5 worm cellular contexts compared by ENCODE assay signal in the genomic region with DNA sequence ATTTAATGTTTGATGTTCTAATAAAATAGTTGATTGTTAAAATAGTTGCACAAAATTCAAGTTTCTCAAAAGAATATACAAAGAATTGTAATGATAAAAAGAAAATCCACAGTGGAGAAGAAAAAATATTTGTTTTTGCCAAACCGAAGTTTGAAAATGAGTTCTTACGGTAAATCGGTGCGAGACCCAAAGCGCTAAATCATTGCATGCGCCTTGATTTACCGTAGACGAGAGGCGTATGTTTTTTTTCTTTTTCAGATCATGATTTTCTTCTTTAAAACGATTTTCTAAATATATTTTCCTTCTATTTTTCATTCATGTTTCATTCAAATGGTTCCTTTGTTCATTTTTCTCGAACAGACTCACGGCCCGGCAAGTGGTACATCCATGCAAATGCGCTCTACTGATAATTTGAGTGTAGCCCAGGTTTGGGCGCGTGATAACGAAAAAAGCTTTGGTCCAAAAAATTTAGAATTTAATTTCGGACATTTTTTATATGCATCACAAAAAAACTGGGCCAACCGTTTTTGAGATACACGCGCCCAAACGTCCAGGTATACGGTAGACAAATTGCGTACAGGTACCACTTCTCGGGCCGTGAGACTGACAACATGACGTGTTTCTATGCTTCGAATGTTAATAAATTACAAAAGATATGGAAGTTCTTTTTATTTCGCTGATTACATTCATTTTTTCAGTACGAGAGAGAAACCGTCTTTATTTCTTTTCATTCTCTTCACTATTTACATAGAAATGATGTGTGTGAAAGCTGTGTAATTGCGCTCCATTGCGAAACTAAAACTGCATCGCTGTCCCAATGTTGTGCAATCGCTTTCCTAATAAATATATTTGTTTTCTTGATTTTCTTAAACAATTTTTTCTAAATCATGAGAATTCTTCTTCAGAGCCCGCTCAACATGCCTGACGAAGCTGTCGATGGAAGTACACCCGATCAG.
TF ChIP-seq lines count a peak whose summit lies in the region.

A gene (plus strand): TSS at position 906 of the 956 bp plus-strand sequence.

TF ChIP-seq in whole organism, L1 larva, 84 proteins besides CTCF, POLR2A, EP300 and RAD21 (continued from another document and continues in another):
- no peak for TF ChIP-seq lin-39 (tag; optimal IDR thresholded peaks at IDR 0.05; lab: Kevin White, UChicago)
- TF ChIP-seq F16B12.6 (tag; optimal IDR thresholded peaks at IDR 0.05; lab: Kevin White, UChicago): peak; percentile 17
- no peak for TF ChIP-seq mab-9 (GFP tag; IDR thresholded peaks at IDR 0.05; lab: Robert Waterston, UW)
- TF ChIP-seq mep-1 (tag; optimal IDR thresholded peaks at IDR 0.05; lab: Kevin White, UChicago): peak; percentile 44
- no peak for TF ChIP-seq fkh-10 (GFP tag; optimal IDR thresholded peaks at IDR 0.05; lab: Kevin White, UChicago)
- TF ChIP-seq nhr-85 (tag; lab: Kevin White, UChicago): peak; percentile 70
- TF ChIP-seq nhr-12 (tag; optimal IDR thresholded peaks at IDR 0.05; lab: Kevin White, UChicago): no peak
- peak; percentile 15 for TF ChIP-seq skn-1 (tag; optimal IDR thresholded peaks at IDR 0.05; lab: Kevin White, UChicago)
- TF ChIP-seq dpl-1 (GFP tag; optimal IDR thresholded peaks at IDR 0.05; lab: Kevin White, UChicago): peak; percentile 6 to 48 (median 12)
- TF ChIP-seq snu-23 (GFP tag; optimal IDR thresholded peaks at IDR 0.05; lab: Kevin White, UChicago): peak; percentile 38
- TF ChIP-seq xbp-1 (tag; optimal IDR thresholded peaks at IDR 0.05; lab: Kevin White, UChicago): peak; percentile 17
- no peak for TF ChIP-seq vab-15 (tag; optimal IDR thresholded peaks at IDR 0.05; lab: Kevin White, UChicago)
- no peak for TF ChIP-seq unc-86 (tag; optimal IDR thresholded peaks at IDR 0.05; lab: Kevin White, UChicago)
- TF ChIP-seq C34B4.2 (tag; optimal IDR thresholded peaks at IDR 0.05; lab: Kevin White, UChicago): no peak
- peak; percentile 51 for TF ChIP-seq lin-14 (GFP tag; optimal IDR thresholded peaks at IDR 0.05; lab: Kevin White, UChicago)
- TF ChIP-seq tbx-2 (tag; optimal IDR thresholded peaks at IDR 0.05; lab: Kevin White, UChicago): no peak
- TF ChIP-seq isw-1 (GFP tag; IDR thresholded peaks at IDR 0.05; lab: Robert Waterston, UW): peak; percentile 2; the same call in 1 of the 2 replicates
- TF ChIP-seq ceh-90 (tag; optimal IDR thresholded peaks at IDR 0.05; lab: Kevin White, UChicago): no peak
- TF ChIP-seq ceh-63 (GFP tag; optimal IDR thresholded peaks at IDR 0.05; lab: Kevin White, UChicago): no peak
- peak in 1 of 3 experiments; percentile 13 for TF ChIP-seq ceh-82 (tag; optimal IDR thresholded peaks at IDR 0.05; lab: Kevin White, UChicago)
- peak; percentile 25 to 80 for TF ChIP-seq lsy-2 (tag; optimal IDR thresholded peaks at IDR 0.05; lab: Kevin White, UChicago)
- TF ChIP-seq nhr-47 (tag; optimal IDR thresholded peaks at IDR 0.05; lab: Kevin White, UChicago): peak; percentile 10
- peak; percentile 52 for TF ChIP-seq blmp-1 (tag; optimal IDR thresholded peaks at IDR 0.05; lab: Kevin White, UChicago)
- TF ChIP-seq lin-15B (tag; optimal IDR thresholded peaks at IDR 0.05; lab: Kevin White, UChicago): peak; percentile 60

TF ChIP-seq in whole organism, L2 larva, 48 proteins besides CTCF, POLR2A, EP300 and RAD21 (continued from another document and continues in another):
- TF ChIP-seq lsy-2 (tag; optimal IDR thresholded peaks at IDR 0.05; lab: Kevin White, UChicago): peak in 1 of 2 experiments; percentile 77
- no peak for TF ChIP-seq nhr-25 (tag; optimal IDR thresholded peaks at IDR 0.05; lab: Kevin White, UChicago)
- no peak for TF ChIP-seq gmeb-1 (tag; optimal IDR thresholded peaks at IDR 0.05; lab: Kevin White, UChicago)
- TF ChIP-seq nhr-10 (tag; optimal IDR thresholded peaks at IDR 0.05; lab: Kevin White, UChicago): no peak
- TF ChIP-seq ztf-4 (tag; optimal IDR thresholded peaks at IDR 0.05; lab: Kevin White, UChicago): no peak
- no peak for TF ChIP-seq elt-1 (tag; optimal IDR thresholded peaks at IDR 0.05; lab: Kevin White, UChicago)
- TF ChIP-seq nhr-23 (tag; optimal IDR thresholded peaks at IDR 0.05; lab: Kevin White, UChicago): no peak
- TF ChIP-seq lin-13 (GFP tag; optimal IDR thresholded peaks at IDR 0.05; lab: Kevin White, UChicago): peak; percentile 45
- TF ChIP-seq dmd-4 (tag; optimal IDR thresholded peaks at IDR 0.05; lab: Kevin White, UChicago): no peak
- TF ChIP-seq elt-3 (tag; optimal IDR thresholded peaks at IDR 0.05; lab: Kevin White, UChicago): no peak
- TF ChIP-seq egl-27 (tag; optimal IDR thresholded peaks at IDR 0.05; lab: Kevin White, UChicago): no peak
- no peak for TF ChIP-seq nhr-12 (tag; optimal IDR thresholded peaks at IDR 0.05; lab: Kevin White, UChicago)
- TF ChIP-seq zag-1 (tag; optimal IDR thresholded peaks at IDR 0.05; lab: Kevin White, UChicago): no peak
- TF ChIP-seq ztf-1 (GFP tag; conservative IDR thresholded peaks at IDR 0.05; lab: Robert Waterston, UW): no peak
- no peak for TF ChIP-seq aly-2 (tag; optimal IDR thresholded peaks at IDR 0.05; lab: Kevin White, UChicago)
- TF ChIP-seq mdl-1 (tag; optimal IDR thresholded peaks at IDR 0.05; lab: Kevin White, UChicago): no peak
- peak; percentile 61 for TF ChIP-seq C34F6.9 (tag; optimal IDR thresholded peaks at IDR 0.05; lab: Kevin White, UChicago)
- TF ChIP-seq skn-1 (tag; optimal IDR thresholded peaks at IDR 0.05; lab: Kevin White, UChicago): no peak
- TF ChIP-seq unc-62 (GFP tag; optimal IDR thresholded peaks at IDR 0.05; lab: Kevin White, UChicago): no peak
- peak; percentile 45 for TF ChIP-seq crh-2 (tag; optimal IDR thresholded peaks at IDR 0.05; lab: Kevin White, UChicago)
- TF ChIP-seq F13H6.1 (tag; optimal IDR thresholded peaks at IDR 0.05; lab: Kevin White, UChicago): no peak
- no peak for TF ChIP-seq ztf-11 (tag; optimal IDR thresholded peaks at IDR 0.05; lab: Kevin White, UChicago)
- no peak for TF ChIP-seq ceh-82 (tag; optimal IDR thresholded peaks at IDR 0.05; lab: Kevin White, UChicago)
- peak; percentile 25 for TF ChIP-seq sma-9 (GFP tag; optimal IDR thresholded peaks at IDR 0.05; lab: Kevin White, UChicago)
- TF ChIP-seq sma-9 (tag; optimal IDR thresholded peaks at IDR 0.05; lab: Kevin White, UChicago): no peak
- TF ChIP-seq ama-1 (optimal IDR thresholded peaks at IDR 0.05; lab: Kevin White, UChicago): no peak

TF ChIP-seq in whole organism, L3 larva, 47 proteins besides CTCF, POLR2A, EP300 and RAD21 (continued from another document):
- TF ChIP-seq nhr-11 (tag; optimal IDR thresholded peaks at IDR 0.05; lab: Kevin White, UChicago) (no peak), pha-4 (tag; optimal IDR thresholded peaks at IDR 0.05; lab: Kevin White, UChicago) (peak; percentile 84)
TF ChIP-seq in whole organism, L3 larva: peak in this region for 6.

TF ChIP-seq in whole organism, L4 larva, 104 proteins besides CTCF, POLR2A, EP300 and RAD21 (continued from another document and continues in another):
- TF ChIP-seq php-3 (GFP tag; IDR thresholded peaks at IDR 0.05; lab: Robert Waterston, UW): peak; percentile 70
- no peak for TF ChIP-seq nhr-237 (tag; optimal IDR thresholded peaks at IDR 0.05; lab: Kevin White, UChicago)
- TF ChIP-seq pqm-1 (tag; optimal IDR thresholded peaks at IDR 0.05; lab: Kevin White, UChicago): peak; percentile 76
- no peak for TF ChIP-seq D1046.2 (GFP tag; IDR thresholded peaks at IDR 0.05; lab: Robert Waterston, UW)
- TF ChIP-seq lin-39 (tag; optimal IDR thresholded peaks at IDR 0.05; lab: Kevin White, UChicago): no peak
- TF ChIP-seq pha-4 (GFP tag; IDR thresholded peaks at IDR 0.05; lab: Robert Waterston, UW): no peak
- peak; percentile 24 for TF ChIP-seq pha-4 (tag; optimal IDR thresholded peaks at IDR 0.05; lab: Kevin White, UChicago)
- no peak for TF ChIP-seq snpc-1.2 (GFP tag; IDR thresholded peaks at IDR 0.05; lab: Robert Waterston, UW)
- TF ChIP-seq F49E8.2 (tag; optimal IDR thresholded peaks at IDR 0.05; lab: Kevin White, UChicago; ENCODE audit: borderline replicate concordance): no peak
- TF ChIP-seq nhr-6 (tag; optimal IDR thresholded peaks at IDR 0.05; lab: Kevin White, UChicago): peak; percentile 43
- no peak for TF ChIP-seq ctbp-1 (GFP tag; IDR thresholded peaks at IDR 0.05; lab: Robert Waterston, UW)
- no peak for TF ChIP-seq lir-3 (tag; optimal IDR thresholded peaks at IDR 0.05; lab: Kevin White, UChicago)
- TF ChIP-seq dmd-9 (GFP tag; IDR thresholded peaks at IDR 0.05; lab: Robert Waterston, UW): no peak
- no peak for TF ChIP-seq ces-1 (GFP tag; optimal IDR thresholded peaks at IDR 0.05; lab: Kevin White, UChicago)
- TF ChIP-seq dmd-8 (GFP tag; IDR thresholded peaks at IDR 0.05; lab: Robert Waterston, UW): no peak
- no peak for TF ChIP-seq ZK546.5 (tag; optimal IDR thresholded peaks at IDR 0.05; lab: Kevin White, UChicago)
- no peak for TF ChIP-seq ZK337.2 (GFP tag; IDR thresholded peaks at IDR 0.05; lab: Robert Waterston, UW)
- no peak for TF ChIP-seq arid-1 (GFP tag; conservative IDR thresholded peaks at IDR 0.05; lab: Robert Waterston, UW)
- no peak for TF ChIP-seq mdl-1 (tag; optimal IDR thresholded peaks at IDR 0.05; lab: Kevin White, UChicago)
- peak; percentile 84 for TF ChIP-seq aha-1 (tag; lab: Kevin White, UChicago)
- TF ChIP-seq F37D6.2 (tag; optimal IDR thresholded peaks at IDR 0.05; lab: Kevin White, UChicago): no peak
- TF ChIP-seq Y5F2A.4 (GFP tag; optimal IDR thresholded peaks at IDR 0.05; lab: Kevin White, UChicago): no peak
- no peak for TF ChIP-seq mxl-3 (GFP tag; optimal IDR thresholded peaks at IDR 0.05; lab: Kevin White, UChicago)
- no peak for TF ChIP-seq ceh-20 (GFP tag; IDR thresholded peaks at IDR 0.05; lab: Robert Waterston, UW)
- no peak for TF ChIP-seq unc-130 (GFP tag; optimal IDR thresholded peaks at IDR 0.05; lab: Kevin White, UChicago)
- peak; percentile 61 for TF ChIP-seq mep-1 (tag; optimal IDR thresholded peaks at IDR 0.05; lab: Kevin White, UChicago)
- TF ChIP-seq spr-3 (GFP tag; optimal IDR thresholded peaks at IDR 0.05; lab: Kevin White, UChicago): no peak
- TF ChIP-seq aly-2 (tag; optimal IDR thresholded peaks at IDR 0.05; lab: Kevin White, UChicago): no peak
- peak; percentile 50 for TF ChIP-seq mes-2 (tag; optimal IDR thresholded peaks at IDR 0.05; lab: Kevin White, UChicago; ENCODE audit: poor library complexity, severe bottlenecking)
- no peak for TF ChIP-seq vab-7 (GFP tag; IDR thresholded peaks at IDR 0.05; lab: Robert Waterston, UW)
- TF ChIP-seq egl-43 (GFP tag; IDR thresholded peaks at IDR 0.05; lab: Robert Waterston, UW): no peak
- no peak for TF ChIP-seq zip-11 (GFP tag; IDR thresholded peaks at IDR 0.05; lab: Robert Waterston, UW)
- TF ChIP-seq sdz-12 (GFP tag; optimal IDR thresholded peaks at IDR 0.05; lab: Kevin White, UChicago): no peak
- TF ChIP-seq dpl-1 (GFP tag; optimal IDR thresholded peaks at IDR 0.05; lab: Kevin White, UChicago): peak; percentile 25
- TF ChIP-seq snpc-4 (tag; optimal IDR thresholded peaks at IDR 0.05; lab: Kevin White, UChicago): no peak
- no peak for TF ChIP-seq madf-5 (GFP tag; IDR thresholded peaks at IDR 0.05; lab: Robert Waterston, UW)
- TF ChIP-seq ceh-44 (GFP tag; IDR thresholded peaks at IDR 0.05; lab: Robert Waterston, UW): no peak
- TF ChIP-seq unc-62 (GFP tag; optimal IDR thresholded peaks at IDR 0.05 in 1 of 2; lab: Kevin White, UChicago): no peak
- TF ChIP-seq unc-62 (tag; optimal IDR thresholded peaks at IDR 0.05; lab: Kevin White, UChicago): no peak

TF ChIP-seq in whole organism, young adult, 124 proteins besides CTCF, POLR2A, EP300 and RAD21 (continued from another document and continues in another):
- TF ChIP-seq gei-17 (GFP tag; optimal IDR thresholded peaks at IDR 0.05; lab: Kevin White, UChicago) (no peak), dpff-1 (tag; optimal IDR thresholded peaks at IDR 0.05; lab: Kevin White, UChicago) (no peak), madf-8 (GFP tag; conservative IDR thresholded peaks at IDR 0.05; lab: Robert Waterston, UW) (peak; percentile 51; the same call in 1 of the 2 replicates), Y79H2A.3 (GFP tag; conservative IDR thresholded peaks at IDR 0.05; lab: Robert Waterston, UW) (no peak), ztf-28 (GFP tag; IDR thresholded peaks at IDR 0.05; lab: Robert Waterston, UW) (no peak), repo-1 (tag; optimal IDR thresholded peaks at IDR 0.05; lab: Kevin White, UChicago) (no peak), ceh-58 (GFP tag; IDR thresholded peaks at IDR 0.05; lab: Robert Waterston, UW) (no peak), ztf-26 (tag; optimal IDR thresholded peaks at IDR 0.05; lab: Kevin White, UChicago) (no peak), F10E7.11 (tag; optimal IDR thresholded peaks at IDR 0.05; lab: Kevin White, UChicago) (no peak), snpc-3.4 (tag; optimal IDR thresholded peaks at IDR 0.05; lab: Kevin White, UChicago) (no peak), lin-35 (GFP tag; optimal IDR thresholded peaks at IDR 0.05; lab: Kevin White, UChicago) (no peak), ZK185.1 (tag; optimal IDR thresholded peaks at IDR 0.05; lab: Kevin White, UChicago; ENCODE audit: poor library complexity, severe bottlenecking) (no peak), unc-62 (GFP tag; optimal IDR thresholded peaks at IDR 0.05; lab: Kevin White, UChicago) (no peak), dpl-1 (GFP tag; optimal IDR thresholded peaks at IDR 0.05; lab: Kevin White, UChicago) (no peak), Y53G8AR.9 (GFP tag; conservative IDR thresholded peaks at IDR 0.05; lab: Robert Waterston, UW) (no peak), egrh-3 (GFP tag; IDR thresholded peaks at IDR 0.05; lab: Robert Waterston, UW) (no peak), rpc-1 (optimal IDR thresholded peaks at IDR 0.05; lab: Kevin White, UChicago) (no peak), rpc-1 (tag; optimal IDR thresholded peaks at IDR 0.05; lab: Kevin White, UChicago) (no peak), hmg-20 (GFP tag; IDR thresholded peaks at IDR 0.05; lab: Robert Waterston, UW) (no peak), nhr-179 (tag; optimal IDR thresholded peaks at IDR 0.05; lab: Kevin White, UChicago) (no peak), F39B2.1 (GFP tag; IDR thresholded peaks at IDR 0.05; lab: Robert Waterston, UW) (no peak), let-526 (GFP tag; IDR thresholded peaks at IDR 0.05; lab: Robert Waterston, UW) (no peak), tbp1 (GFP tag; optimal IDR thresholded peaks at IDR 0.05; lab: Kevin White, UChicago) (no peak), D2030.7 (GFP tag; IDR thresholded peaks at IDR 0.05; lab: Robert Waterston, UW) (peak; percentile 34; the same call in 1 of the 2 replicates), egl-18 (GFP tag; IDR thresholded peaks at IDR 0.05; lab: Robert Waterston, UW) (no peak), unc-130 (GFP tag; optimal IDR thresholded peaks at IDR 0.05; lab: Kevin White, UChicago) (no peak), somi-1 (GFP tag; optimal IDR thresholded peaks at IDR 0.05; lab: Kevin White, UChicago) (no peak), ceh-79 (tag; optimal IDR thresholded peaks at IDR 0.05; lab: Kevin White, UChicago) (no peak), ceh-100 (GFP tag; IDR thresholded peaks at IDR 0.05; lab: Robert Waterston, UW) (no peak), pbrm-1 (GFP tag; IDR thresholded peaks at IDR 0.05; lab: Robert Waterston, UW) (no peak), mes-4 (tag; optimal IDR thresholded peaks at IDR 0.05; lab: Kevin White, UChicago) (no peak), mxl-1 (tag; optimal IDR thresholded peaks at IDR 0.05; lab: Kevin White, UChicago) (no peak), nhr-80 (tag; optimal IDR thresholded peaks at IDR 0.05; lab: Kevin White, UChicago) (peak; percentile 84), bed-1 (GFP tag; IDR thresholded peaks at IDR 0.05; lab: Robert Waterston, UW) (no peak), sptf-2 (GFP tag; optimal IDR thresholded peaks at IDR 0.05; lab: Kevin White, UChicago) (no peak), bed-2 (GFP tag; IDR thresholded peaks at IDR 0.05; lab: Robert Waterston, UW) (no peak), sea-2 (GFP tag; IDR thresholded peaks at IDR 0.05; lab: Robert Waterston, UW) (no peak), snpc-1.3 (tag; optimal IDR thresholded peaks at IDR 0.05; lab: Kevin White, UChicago; ENCODE audit: insufficient read depth) (peak; percentile 8), F33H1.4 (GFP tag; IDR thresholded peaks at IDR 0.05; lab: Robert Waterston, UW) (peak; percentile 86), lir-1 (GFP tag; conservative IDR thresholded peaks at IDR 0.05; lab: Robert Waterston, UW) (no peak), hlh-12 (tag; optimal IDR thresholded peaks at IDR 0.05; lab: Kevin White, UChicago) (no peak), F57C9.4 (tag; optimal IDR thresholded peaks at IDR 0.05; lab: Kevin White, UChicago) (no peak), Y67H2A.10 (GFP tag; conservative IDR thresholded peaks at IDR 0.05; lab: Robert Waterston, UW) (no peak), efl-1 (GFP tag; optimal IDR thresholded peaks at IDR 0.05; lab: Kevin White, UChicago) (peak; percentile 38), attf-3 (GFP tag; conservative IDR thresholded peaks at IDR 0.05; lab: Robert Waterston, UW) (no peak), B0261.1 (tag; optimal IDR thresholded peaks at IDR 0.05; lab: Kevin White, UChicago) (no peak)
